Worm (Caenorhabditis elegans): ENCODE data around the gene rho-1.

The rho-1 gene

ce11 chrIV:16482790-16483189 lies 6.0 kb downstream of the rho-1 start (continued):
- no peak for TF ChIP-seq zip-11 (GFP tag; IDR thresholded peaks at IDR 0.05)
- TF ChIP-seq zag-1 (tag; optimal IDR thresholded peaks at IDR 0.05), result no peak
- TF ChIP-seq gei-8 (GFP tag; optimal IDR thresholded peaks at IDR 0.05), result no peak
- TF ChIP-seq Y5F2A.4 (GFP tag; optimal IDR thresholded peaks at IDR 0.05), result no peak
- no peak for TF ChIP-seq sdz-12 (GFP tag; optimal IDR thresholded peaks at IDR 0.05)
- TF ChIP-seq aly-2 (tag; optimal IDR thresholded peaks at IDR 0.05), result no peak
- TF ChIP-seq lin-39 (tag; optimal IDR thresholded peaks at IDR 0.05), result no peak
- TF ChIP-seq arid-1 (GFP tag; conservative IDR thresholded peaks at IDR 0.05), result no peak; the same call in 1 of the 2 replicates
- TF ChIP-seq hlh-30 (tag; optimal IDR thresholded peaks at IDR 0.05; ENCODE audit: insufficient read depth), result no peak
- TF ChIP-seq nhr-48 (tag; optimal IDR thresholded peaks at IDR 0.05), result no peak
- no peak for TF ChIP-seq fos-1 (tag; optimal IDR thresholded peaks at IDR 0.05)
- TF ChIP-seq lin-13 (GFP tag; optimal IDR thresholded peaks at IDR 0.05), result no peak
- no peak for TF ChIP-seq mdl-1 (tag; optimal IDR thresholded peaks at IDR 0.05)
- TF ChIP-seq nhr-111 (GFP tag; optimal IDR thresholded peaks at IDR 0.05), result no peak
- TF ChIP-seq nhr-11 (tag; optimal IDR thresholded peaks at IDR 0.05), result no peak
- no peak for TF ChIP-seq lin-29 (GFP tag; IDR thresholded peaks at IDR 0.05)
- TF ChIP-seq ceh-44 (GFP tag; IDR thresholded peaks at IDR 0.05), result no peak
- no peak for TF ChIP-seq dmd-6 (GFP tag; IDR thresholded peaks at IDR 0.05)
- no peak for TF ChIP-seq set-16 (GFP tag; IDR thresholded peaks at IDR 0.05)
- peak in 1 of 2 experiments; percentile 60 for TF ChIP-seq hif-1 (tag; optimal IDR thresholded peaks at IDR 0.05)
- TF ChIP-seq F37D6.2 (tag; optimal IDR thresholded peaks at IDR 0.05), result no peak
- TF ChIP-seq ceh-20 (GFP tag; IDR thresholded peaks at IDR 0.05), result no peak
- no peak for TF ChIP-seq nhr-10 (tag; optimal IDR thresholded peaks at IDR 0.05)
- TF ChIP-seq tag-97 (GFP tag; IDR thresholded peaks at IDR 0.05), result no peak
- no peak for TF ChIP-seq tra-1 (GFP tag; IDR thresholded peaks at IDR 0.05)
- no peak for TF ChIP-seq madf-9 (GFP tag; conservative IDR thresholded peaks at IDR 0.05)
- no peak for TF ChIP-seq vab-7 (GFP tag; IDR thresholded peaks at IDR 0.05)
- no peak for TF ChIP-seq daf-16 (GFP tag; optimal IDR thresholded peaks at IDR 0.05)
- TF ChIP-seq daf-16 (tag; optimal IDR thresholded peaks at IDR 0.05), result peak; percentile 40
- TF ChIP-seq mdt-29 (GFP tag; IDR thresholded peaks at IDR 0.05), result no peak
- TF ChIP-seq zip-2 (tag; optimal IDR thresholded peaks at IDR 0.05), result no peak
- no peak for TF ChIP-seq ztf-7 (tag; optimal IDR thresholded peaks at IDR 0.05)
- no peak; a peak in 1 of 4 replicates for TF ChIP-seq madf-5 (GFP tag; IDR thresholded peaks at IDR 0.05)
- TF ChIP-seq rbr-2 (tag; optimal IDR thresholded peaks at IDR 0.05), result no peak
- TF ChIP-seq ceh-82 (tag; optimal IDR thresholded peaks at IDR 0.05), result no peak
- no peak for TF ChIP-seq dpl-1 (GFP tag; optimal IDR thresholded peaks at IDR 0.05)
- peak in 1 of 2 experiments; percentile 28 for TF ChIP-seq ZK546.5 (tag; optimal IDR thresholded peaks at IDR 0.05)
- TF ChIP-seq F10B5.3 (tag; optimal IDR thresholded peaks at IDR 0.05), result no peak
- TF ChIP-seq zfp-3 (GFP tag; conservative IDR thresholded peaks at IDR 0.05), result 0 out of 2 replicates have a peak, but pooled peaks have one; percentile 32
- no peak for TF ChIP-seq ctbp-1 (GFP tag; IDR thresholded peaks at IDR 0.05)
- TF ChIP-seq aha-1 (tag), result peak; percentile 0
- no peak for TF ChIP-seq spr-1 (tag; optimal IDR thresholded peaks at IDR 0.05)
- no peak for TF ChIP-seq snpc-4 (tag; optimal IDR thresholded peaks at IDR 0.05)
- TF ChIP-seq hmg-1.1 (GFP tag; IDR thresholded peaks at IDR 0.05), result no peak
- no peak for TF ChIP-seq dmd-9 (GFP tag; IDR thresholded peaks at IDR 0.05)
- peak; percentile 22 for TF ChIP-seq dve-1 (tag; optimal IDR thresholded peaks at IDR 0.05; ENCODE audit: insufficient read depth)
- peak in 1 of 2 experiments; percentile 20 for TF ChIP-seq unc-62 (GFP tag; optimal IDR thresholded peaks at IDR 0.05 in 1 of 2)
- no peak for TF ChIP-seq unc-62 (tag; optimal IDR thresholded peaks at IDR 0.05)
- TF ChIP-seq nhr-102 (tag; optimal IDR thresholded peaks at IDR 0.05), result no peak
- TF ChIP-seq ceh-28 (tag; optimal IDR thresholded peaks at IDR 0.05), result peak; percentile 58
- no peak for TF ChIP-seq jun-1 (tag; optimal IDR thresholded peaks at IDR 0.05)
- peak; percentile 16 for TF ChIP-seq snpc-1.2 (GFP tag; IDR thresholded peaks at IDR 0.05)
- 0 out of 2 replicates have a peak, but pooled peaks have one; percentile 28 for TF ChIP-seq dmd-8 (GFP tag; IDR thresholded peaks at IDR 0.05)

Data from whole organism, L4 larva.